Worm (Caenorhabditis elegans) whole organism, midembryonic: ENCODE measurements around the gene lsm-1.

Experiments used
- klf-2 ChIP-seq: fragments of 200-800 bp; sonication (Bioruptor generic); conservative IDR thresholded peaks from 2 replicates; pipeline ENCODE4 v1.3.6; 2022; ENCODE audit warnings: missing genetic modification reagents, missing genetic modification characterization, missing compliant biosample characterization
- ref-1 ChIP-seq: fragments of 200-800 bp; sonication (Bioruptor generic); conservative IDR thresholded peaks from 2 replicates; pipeline ENCODE4 v1.3.6; 2022; ENCODE audit warnings: missing genetic modification reagents, missing genetic modification characterization, missing compliant biosample characterization

DNA sequence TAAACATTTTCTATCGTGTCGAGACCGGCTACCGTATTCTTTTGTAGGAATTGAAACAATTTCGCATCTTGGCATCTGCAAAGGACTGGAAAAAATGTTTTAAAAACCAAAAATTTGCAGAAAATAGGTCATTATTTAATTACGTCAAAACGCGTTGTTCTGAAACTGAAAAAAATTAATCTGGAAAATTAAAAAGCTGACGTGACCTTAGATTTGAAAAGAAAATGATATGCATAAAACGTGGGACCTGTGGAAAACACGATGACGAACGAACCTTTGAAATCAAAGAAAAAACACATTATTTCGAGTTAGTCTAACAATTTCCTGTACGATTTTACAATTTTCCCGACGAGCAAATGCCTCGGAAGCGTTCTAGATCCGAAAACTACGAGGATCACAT, 22.6 kb upstream of the lsm-1 start, which contains the start of gene C09H10.9:
- TF ChIP-seq ref-1 (GFP tag; lab: Robert Waterston, UW) (no peak), klf-2 (GFP tag; lab: Robert Waterston, UW) (no peak)
